Worm (Caenorhabditis elegans) whole organism, late embryonic: ENCODE data around the gene str-71.

Source experiments
- Y22D7AL.16 ChIP-seq: sonication (generic microtip); optimal IDR thresholded peaks from 2 replicates; lab custom pipeline; 2016; ENCODE audit warnings: missing genetic modification characterization, missing compliant biosample characterization
- ahr-1 ChIP-seq: sonication (generic microtip); optimal IDR thresholded peaks from 2 replicates; lab custom pipeline; 2016; ENCODE audit warnings: missing genetic modification characterization, missing compliant biosample characterization
- ceh-19 ChIP-seq: fragments of 200-800 bp; sonication (Bioruptor generic); optimal IDR thresholded peaks from 2 replicates; lab custom pipeline; 2018; ENCODE audit warnings: mild to moderate bottlenecking, missing genetic modification characterization, missing compliant biosample characterization
- dve-1 ChIP-seq: sonication (generic microtip); optimal IDR thresholded peaks from 2 replicates; lab custom pipeline; 2017; ENCODE audit warnings: antibody characterized with exemption, mild to moderate bottlenecking, missing genetic modification characterization, missing compliant biosample characterization
- ets-4 ChIP-seq: sonication (generic microtip); optimal IDR thresholded peaks from 2 replicates; lab custom pipeline; 2016; ENCODE audit warnings: missing genetic modification characterization, missing compliant biosample characterization
- fkh-10 ChIP-seq: fragments of 150-350 bp; optimal IDR thresholded peaks from 2 replicates; lab custom pipeline; 2014; ENCODE audit warnings: missing biosample characterization, missing genetic modification reagents, missing genetic modification characterization
- hlh-6 ChIP-seq: sonication (generic microtip); optimal IDR thresholded peaks from 2 replicates; lab custom pipeline; 2016; ENCODE audit warnings: missing genotype, missing genetic modification characterization, missing compliant biosample characterization
- nfya-1 ChIP-seq: sonication (generic microtip); optimal IDR thresholded peaks from 2 replicates; lab custom pipeline; 2017; ENCODE audit warnings: missing genetic modification characterization, mild to moderate bottlenecking, missing compliant biosample characterization, antibody characterized with exemption, moderate library complexity

DNA sequence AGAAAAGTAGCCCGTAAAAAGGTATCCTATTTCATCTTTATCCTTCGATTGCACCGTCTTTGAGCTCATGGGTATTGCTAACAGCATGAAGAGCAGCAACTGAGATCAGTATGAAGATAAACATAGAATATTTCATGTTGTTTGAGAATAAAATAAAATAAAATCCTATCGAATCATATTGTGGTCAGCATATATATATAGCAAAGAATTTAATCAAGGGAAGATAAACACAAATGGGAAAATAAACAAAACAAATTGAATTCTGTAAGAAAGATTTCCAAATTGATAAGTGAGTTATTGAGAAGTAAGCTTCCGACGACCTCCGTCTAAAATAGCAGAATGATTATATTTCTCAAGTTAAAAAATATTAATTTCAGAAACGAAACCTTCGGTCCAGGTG, 15.3 kb downstream of the str-71 start, which contains the start of gene T26H5.10:
- no peak for TF ChIP-seq fkh-10 (GFP tag; lab: Kevin White, UChicago)
- TF ChIP-seq dve-1 (tag; lab: Kevin White, UChicago), result no peak
- no peak for TF ChIP-seq hlh-6 (tag; lab: Kevin White, UChicago)
- no peak for TF ChIP-seq ahr-1 (tag; lab: Kevin White, UChicago)
- TF ChIP-seq nfya-1 (tag; lab: Kevin White, UChicago), result no peak
- no peak for TF ChIP-seq ceh-19 (GFP tag; lab: Kevin White, UChicago)
- TF ChIP-seq ets-4, result no peak
- TF ChIP-seq Y22D7AL.16 (tag; lab: Kevin White, UChicago), result no peak
